Worm (Caenorhabditis elegans): ENCODE results near the gene Y41G9A.10.

DNA sequence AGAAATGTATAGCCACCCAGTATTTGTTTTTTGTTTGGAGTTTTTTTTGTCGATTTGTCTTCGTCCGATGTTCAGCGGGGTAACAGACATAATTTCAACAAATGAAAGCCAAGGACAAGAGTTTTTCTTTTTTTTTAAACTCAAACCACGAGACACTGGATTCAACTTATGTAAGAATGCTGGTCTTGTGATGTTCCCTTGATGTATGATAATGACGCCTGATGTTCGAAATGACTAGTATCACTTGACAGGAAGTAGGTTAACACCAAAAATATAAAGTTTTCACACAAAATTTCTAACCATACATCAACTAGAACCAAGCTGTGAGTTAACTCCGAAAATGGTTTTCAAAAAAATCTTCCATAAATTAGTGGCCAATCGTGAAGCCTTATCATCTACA, 23.9 kb upstream of the Y41G9A.10 start:
- no peak for TF ChIP-seq F13C5.2 (tag; optimal IDR thresholded peaks at IDR 0.05)
- TF ChIP-seq tra-4 (tag; optimal IDR thresholded peaks at IDR 0.05), result no peak
